Fruit fly (Drosophila melanogaster): ENCODE data around the gene Tgs1.

DNA sequence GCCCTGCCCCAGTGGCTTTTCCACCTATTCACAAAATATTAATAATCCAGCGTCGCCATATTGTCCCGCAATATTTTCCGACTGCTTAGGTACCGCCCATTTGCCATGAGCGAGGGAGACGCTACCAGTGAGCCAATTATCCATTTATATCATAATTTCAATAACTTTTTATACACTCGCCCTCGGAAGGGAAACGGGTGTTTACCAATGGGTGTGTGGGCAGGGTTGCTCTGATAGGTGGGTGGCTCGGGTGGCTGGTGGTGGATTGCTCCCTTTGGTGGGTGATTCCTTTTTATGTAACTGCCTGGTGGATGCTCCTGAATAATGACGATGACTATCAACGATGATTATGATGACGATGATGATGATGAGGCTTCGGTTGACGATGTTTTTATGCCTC is 11.3 kb downstream of the Tgs1 start:
- TF ChIP-seq CG17361 (GFP tag; IDR thresholded peaks at IDR 0.05): no peak
- TF ChIP-seq p53 (GFP tag; optimal IDR thresholded peaks at IDR 0.05): no peak
